Fruit fly (Drosophila melanogaster): Measurements from ENCODE around the gene CG5116.

CG5116 gene

DNA sequence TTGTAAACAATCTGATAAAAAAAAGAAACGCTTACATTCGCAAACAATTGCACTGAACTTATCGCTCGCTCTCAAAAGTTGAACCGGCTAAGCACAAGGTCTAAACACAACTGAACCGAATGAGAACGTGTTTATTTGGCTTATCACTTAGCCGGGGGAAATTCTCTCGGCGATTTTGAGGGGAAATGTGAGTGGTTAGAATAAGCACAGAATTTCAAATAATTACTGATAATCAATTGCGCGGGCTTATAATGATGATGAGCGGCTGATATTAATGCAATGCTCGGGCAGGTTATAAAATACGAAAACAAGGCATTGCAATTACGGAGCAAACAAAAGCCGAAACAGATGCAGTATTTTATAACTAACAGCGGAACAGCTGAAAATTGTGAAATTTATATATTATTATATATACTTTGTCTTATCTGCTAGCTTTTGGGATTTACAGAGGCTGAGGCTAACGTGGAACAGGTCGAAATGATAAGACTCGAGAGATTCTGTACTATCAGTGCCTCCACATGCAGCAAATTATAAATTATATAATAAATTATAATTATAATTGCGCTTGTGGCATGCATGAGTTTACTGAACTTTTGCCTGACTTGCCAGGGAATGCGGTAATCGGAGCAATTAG, 44.4 kb upstream of the CG5116 start:
- TF ChIP-seq Chrac-16 (GFP tag; optimal IDR thresholded peaks at IDR 0.05) (no peak), exex (tag; optimal IDR thresholded peaks at IDR 0.05) (peak; percentile 35)

DNA sequence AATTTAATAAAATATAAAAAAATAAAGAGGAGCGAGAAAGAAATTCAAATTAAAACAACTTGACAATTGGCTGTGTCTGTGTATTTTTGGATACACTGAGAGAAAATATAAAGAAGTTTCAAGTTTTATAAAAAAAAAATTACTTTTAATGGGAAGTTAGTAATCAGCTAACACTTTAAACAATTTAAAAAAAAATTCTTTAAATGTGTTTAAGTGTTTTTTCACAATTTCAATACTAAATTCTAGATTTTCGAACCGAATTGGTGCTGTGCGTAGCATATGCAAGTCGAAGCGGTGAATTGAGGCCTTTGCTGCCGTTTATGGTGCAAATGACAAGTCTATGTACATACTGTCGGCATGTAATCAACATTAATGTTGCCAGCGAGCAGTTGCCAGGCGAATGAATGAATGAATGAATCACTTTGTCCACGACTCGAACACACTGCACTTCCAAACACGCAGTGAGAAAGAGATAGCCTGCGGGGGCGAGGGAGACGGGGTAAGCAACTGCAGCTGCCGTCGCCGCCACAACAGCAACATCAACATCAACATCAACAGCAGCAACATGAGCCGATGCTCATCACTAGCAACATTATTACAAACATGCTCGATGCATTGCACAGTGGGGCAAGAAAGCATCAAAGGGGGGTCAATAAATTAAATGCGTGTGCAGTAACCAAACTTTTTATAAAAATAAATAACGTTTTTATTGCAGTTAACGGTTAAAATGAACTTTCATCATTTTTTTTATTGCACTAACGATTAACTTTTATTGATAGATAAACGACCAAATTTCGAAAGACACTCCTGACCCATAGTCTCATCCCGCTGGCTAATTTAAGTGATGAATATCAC, 37.1 kb upstream of the CG5116 start:
- TF ChIP-seq CG17829 (tag; optimal IDR thresholded peaks at IDR 0.05) (peak; percentile 86), Dek (tag; optimal IDR thresholded peaks at IDR 0.05) (no peak), zfh1 (GFP tag; IDR thresholded peaks at IDR 0.05) (peak; percentile 86), Meics (GFP tag; optimal IDR thresholded peaks at IDR 0.05) (no peak), Atf3 (GFP tag; optimal IDR thresholded peaks at IDR 0.05) (peak; percentile 40), maf-S (GFP tag; optimal IDR thresholded peaks at IDR 0.05) (peak; percentile 23), CG4820 (GFP tag; optimal IDR thresholded peaks at IDR 0.05) (peak; percentile 68), CG11085 (GFP tag; IDR thresholded peaks at IDR 0.05) (no peak), Fer3 (tag; optimal IDR thresholded peaks at IDR 0.05) (peak; percentile 38), ci (GFP tag; IDR thresholded peaks at IDR 0.05) (peak; percentile 84; the same call in 2 of the 3 replicates), sens-2 (GFP tag; IDR thresholded peaks at IDR 0.05) (peak; percentile 62; the same call in 1 of the 2 replicates), row (GFP tag; IDR thresholded peaks at IDR 0.05) (peak; percentile 76), hkb (optimal IDR thresholded peaks at IDR 0.05) (no peak), hkb (GFP tag; IDR thresholded peaks at IDR 0.05) (peak; percentile 78), Gug (GFP tag; IDR thresholded peaks at IDR 0.05) (peak; percentile 31; the same call in 1 of the 4 replicates), CG8089 (GFP tag; optimal IDR thresholded peaks at IDR 0.05) (peak; percentile 16), CG6689 (GFP tag; IDR thresholded peaks at IDR 0.05) (peak; percentile 84), esg (GFP tag; conservative IDR thresholded peaks at IDR 0.05) (peak; percentile 61), ems (GFP tag; optimal IDR thresholded peaks at IDR 0.05) (peak; percentile 23), CG3995 (GFP tag; optimal IDR thresholded peaks at IDR 0.05) (no peak), CG4854 (GFP tag; optimal IDR thresholded peaks at IDR 0.05) (peak; percentile 8), ro (GFP tag; IDR thresholded peaks at IDR 0.05) (0 out of 2 replicates have a peak, but pooled peaks have one; percentile 38), croc (GFP tag; conservative IDR thresholded peaks at IDR 0.05) (peak; percentile 81), HmgD (GFP tag; optimal IDR thresholded peaks at IDR 0.05) (no peak), Pdp1 (GFP tag; optimal IDR thresholded peaks at IDR 0.05) (peak; percentile 64 to 68), CG11723 (GFP tag; optimal IDR thresholded peaks at IDR 0.05) (peak; percentile 36), org-1 (GFP tag; optimal IDR thresholded peaks at IDR 0.05) (peak; percentile 51), vnd (GFP tag; IDR thresholded peaks at IDR 0.05; ENCODE audit: partially characterized antibody) (0 out of 3 replicates have a peak, but pooled peaks have one; percentile 34), gem (tag; optimal IDR thresholded peaks at IDR 0.05) (peak; percentile 89), Awh (GFP tag; IDR thresholded peaks at IDR 0.05) (peak; percentile 84), HHEX (GFP tag; optimal IDR thresholded peaks at IDR 0.05) (peak; percentile 64), tll (GFP tag; optimal IDR thresholded peaks at IDR 0.05) (no peak), kah (GFP tag; optimal IDR thresholded peaks at IDR 0.05) (no peak), chinmo (GFP tag; IDR thresholded peaks at IDR 0.05; ENCODE audit: partially characterized antibody) (no peak), yki (optimal IDR thresholded peaks at IDR 0.05) (no peak), ssp (GFP tag; IDR thresholded peaks at IDR 0.05) (no peak), CG11093 (GFP tag; IDR thresholded peaks at IDR 0.05) (peak; percentile 68), sqz (GFP tag; optimal IDR thresholded peaks at IDR 0.05) (no peak), CG18599 (GFP tag; optimal IDR thresholded peaks at IDR 0.05) (peak; percentile 28), CG4404 (GFP tag; IDR thresholded peaks at IDR 0.05) (peak; percentile 77), HLH3B (GFP tag; IDR thresholded peaks at IDR 0.05) (peak; percentile 79), sima (GFP tag; optimal IDR thresholded peaks at IDR 0.05) (no peak), CkIIα-i1 (GFP tag; IDR thresholded peaks at IDR 0.05) (no peak), repo (GFP tag; optimal IDR thresholded peaks at IDR 0.05) (no peak), CG12219 (GFP tag; optimal IDR thresholded peaks at IDR 0.05) (peak; percentile 59)

Data from whole organism, embryonic.